Worm (Caenorhabditis elegans) whole organism, L4 larva: Measurements from ENCODE around the gene egl-18.
A peak's percentile ranks its signal among the peaks of the same experiment; 100 is the strongest.

Experiments used
- Y5F2A.4 ChIP-seq: fragments of 200-800 bp; sonication (Bioruptor generic); optimal IDR thresholded peaks from 2 replicates; lab custom pipeline; 2018; ENCODE audit warnings: mild to moderate bottlenecking, missing genetic modification characterization, missing compliant biosample characterization
- aha-1 ChIP-seq: fragments of 150-350 bp; peaks from one replicate; lab custom pipeline; 2014; ENCODE audit warnings: missing biosample characterization, missing genetic modification characterization
- ceh-20 ChIP-seq: fragments of 200-800 bp; sonication (Bioruptor generic); IDR thresholded peaks from 2 replicates; pipeline ENCODE4 v1.3.6; 2022; ENCODE audit warnings: missing genetic modification reagents, missing genetic modification characterization, missing compliant biosample characterization
- ceh-28 ChIP-seq: fragments of 150-350 bp; optimal IDR thresholded peaks from 2 replicates; lab custom pipeline; 2014; ENCODE audit warnings: missing biosample characterization, missing genetic modification reagents, missing genetic modification characterization
- ceh-32 ChIP-seq: sonication (generic microtip); optimal IDR thresholded peaks from 2 replicates; lab custom pipeline; 2016; ENCODE audit warnings: mild to moderate bottlenecking, missing genetic modification characterization, missing compliant biosample characterization; ENCODE audit not compliant: poor library complexity
- dmd-6 ChIP-seq: fragments of 200-800 bp; sonication (Bioruptor generic); IDR thresholded peaks from 2 replicates; pipeline ENCODE4 v1.3.6; 2022; ENCODE audit warnings: missing genetic modification reagents, missing genetic modification characterization, missing compliant biosample characterization
- duxl-1 ChIP-seq: sonication (generic microtip); optimal IDR thresholded peaks from 2 replicates; lab custom pipeline; 2016; ENCODE audit warnings: mild to moderate bottlenecking, missing genetic modification characterization, moderate library complexity, missing compliant biosample characterization; ENCODE audit not compliant: poor library complexity
- gei-8 ChIP-seq: fragments of 200-800 bp; sonication (Bioruptor generic); optimal IDR thresholded peaks from 2 replicates; lab custom pipeline; 2018; ENCODE audit warnings: mild to moderate bottlenecking, missing genetic modification characterization, missing compliant biosample characterization
- hlh-30 ChIP-seq: sonication (generic microtip); optimal IDR thresholded peaks from 2 replicates; lab custom pipeline; 2017; ENCODE audit warnings: antibody characterized with exemption, mild to moderate bottlenecking, missing genetic modification characterization, missing compliant biosample characterization; ENCODE audit not compliant: insufficient read depth
- hmg-1.1 ChIP-seq: fragments of 200-800 bp; sonication (Bioruptor generic); IDR thresholded peaks from 2 replicates; pipeline ENCODE4 v1.3.6; 2022; ENCODE audit warnings: missing genetic modification reagents, missing genetic modification characterization, missing compliant biosample characterization
- lir-3 ChIP-seq: sonication (generic microtip); optimal IDR thresholded peaks from 2 replicates; lab custom pipeline; 2016; ENCODE audit warnings: mild to moderate bottlenecking, missing genetic modification characterization, missing compliant biosample characterization
- lsy-2 ChIP-seq, 2 experiments: fragments of 150-350 bp in 1 of 2; sonication (generic microtip) in 1 of 2; optimal IDR thresholded peaks; 2 replicates each; lab custom pipeline; 2014 to 2017; ENCODE audit warnings: missing biosample characterization in 2 of 2, missing genetic modification characterization in 2 of 2
- mep-1 ChIP-seq: fragments of 150-350 bp; sonication (generic microtip); optimal IDR thresholded peaks from 3 replicates; lab custom pipeline; 2014; ENCODE audit warnings: missing biosample characterization, missing genetic modification characterization
- mes-2 ChIP-seq: sonication (generic microtip); optimal IDR thresholded peaks from 2 replicates; lab custom pipeline; 2016; ENCODE audit warnings: missing genotype, mild to moderate bottlenecking, missing genetic modification characterization, missing compliant biosample characterization; ENCODE audit not compliant: poor library complexity, severe bottlenecking
- mxl-2 ChIP-seq: fragments of 200-800 bp; sonication (Bioruptor generic); conservative IDR thresholded peaks from 2 replicates; pipeline ENCODE4 v1.3.6; 2022; ENCODE audit warnings: missing genetic modification reagents, missing genetic modification characterization, missing compliant biosample characterization
- nhr-28 ChIP-seq: fragments of 150-350 bp; optimal IDR thresholded peaks from 2 replicates; lab custom pipeline; 2014; ENCODE audit warnings: missing biosample characterization, missing genetic modification characterization
- nhr-42 ChIP-seq: fragments of 200-800 bp; sonication (Bioruptor generic); IDR thresholded peaks from 2 replicates; pipeline ENCODE4 v1.3.6; 2022; ENCODE audit warnings: missing genetic modification characterization, missing compliant biosample characterization
- nhr-6 ChIP-seq: fragments of 150-350 bp; optimal IDR thresholded peaks from 2 replicates; lab custom pipeline; 2014; ENCODE audit warnings: missing biosample characterization, missing genetic modification characterization
- nhr-77 ChIP-seq: fragments of 150-350 bp; optimal IDR thresholded peaks from 2 replicates; lab custom pipeline; 2014; ENCODE audit warnings: missing biosample characterization, missing genetic modification characterization
- php-3 ChIP-seq: fragments of 200-800 bp; sonication (Bioruptor generic); IDR thresholded peaks from 2 replicates; pipeline ENCODE4 v1.3.6; 2022; ENCODE audit warnings: missing genetic modification reagents, missing genetic modification characterization, missing compliant biosample characterization
- pqm-1 ChIP-seq: sonication (generic microtip); optimal IDR thresholded peaks from 2 replicates; lab custom pipeline; 2017; ENCODE audit warnings: missing biosample characterization, missing genetic modification characterization
- set-16 ChIP-seq: fragments of 200-800 bp; sonication (Bioruptor generic); IDR thresholded peaks from 2 replicates; pipeline ENCODE4 v1.3.6; 2022; ENCODE audit warnings: missing genetic modification reagents, missing genetic modification characterization, missing compliant biosample characterization
- skn-1 ChIP-seq: fragments of 150-350 bp; optimal IDR thresholded peaks from 2 replicates; lab custom pipeline; 2014; ENCODE audit warnings: missing biosample characterization, missing genetic modification characterization
- spr-1 ChIP-seq: sonication (generic microtip); optimal IDR thresholded peaks from 2 replicates; lab custom pipeline; 2016; ENCODE audit warnings: mild to moderate bottlenecking, missing genetic modification characterization, missing compliant biosample characterization
- spr-3 ChIP-seq: fragments of 200-800 bp; sonication (Bioruptor generic); optimal IDR thresholded peaks from 2 replicates; lab custom pipeline; 2018; ENCODE audit warnings: mild to moderate bottlenecking, missing genetic modification characterization, missing compliant biosample characterization
- tag-97 ChIP-seq: fragments of 200-800 bp; sonication (Bioruptor generic); IDR thresholded peaks from 2 replicates; pipeline ENCODE4 v1.3.6; 2022; ENCODE audit warnings: missing genetic modification characterization, missing compliant biosample characterization
- tra-1 ChIP-seq: fragments of 200-800 bp; sonication (Bioruptor generic); IDR thresholded peaks from 2 replicates; pipeline ENCODE4 v1.3.6; 2022; ENCODE audit warnings: missing genetic modification reagents, missing genetic modification characterization, missing compliant biosample characterization
- unc-39 ChIP-seq: sonication (generic microtip); optimal IDR thresholded peaks from 2 replicates; lab custom pipeline; 2017; ENCODE audit warnings: missing biosample characterization, missing genetic modification characterization
- unc-62 ChIP-seq, 3 experiments: fragments of 150-350 bp in 1 of 3; sonication (generic microtip); optimal IDR thresholded peaks in 2 of 3; peaks in 1 of 3; 1 replicate in 1 of 3; 2 replicates in 2 of 3; lab custom pipeline; 2014 to 2017; ENCODE audit warnings: missing biosample characterization in 3 of 3, missing genetic modification characterization in 3 of 3, missing genetic modification reagents in 3 of 3, missing genotype in 1 of 3
- vab-7 ChIP-seq: fragments of 200-800 bp; sonication (Bioruptor generic); IDR thresholded peaks from 2 replicates; pipeline ENCODE4 v1.3.6; 2022; ENCODE audit warnings: missing genetic modification reagents, missing genetic modification characterization, missing compliant biosample characterization
- zfp-3 ChIP-seq: fragments of 200-800 bp; sonication (Bioruptor generic); conservative IDR thresholded peaks from 2 replicates; pipeline ENCODE4 v1.3.6; 2022; ENCODE audit warnings: missing genetic modification reagents, missing genetic modification characterization, missing compliant biosample characterization
- zip-11 ChIP-seq: fragments of 200-800 bp; sonication (Bioruptor generic); IDR thresholded peaks from 2 replicates; pipeline ENCODE4 v1.3.6; 2022; ENCODE audit warnings: missing genetic modification characterization, missing compliant biosample characterization
- zip-2 ChIP-seq: fragments of 150-350 bp; optimal IDR thresholded peaks from 2 replicates; lab custom pipeline; 2014; ENCODE audit warnings: missing biosample characterization, missing genetic modification characterization

egl-18 gene

ce11 chrIV:1891586-1891985, 10.5 kb upstream of the egl-18 start:
- TF ChIP-seq duxl-1 (tag; lab: Kevin White, UChicago) (peak; percentile 44), nhr-28 (tag; lab: Kevin White, UChicago) (peak; percentile 1), mep-1 (no peak), ceh-28 (tag; lab: Kevin White, UChicago) (peak; percentile 42)

ce11 chrIV:1892638-1893037, 9.5 kb upstream of the egl-18 start:
- TF ChIP-seq duxl-1 (tag; lab: Kevin White, UChicago) (peak; percentile 14), mep-1 (no peak), unc-62 (GFP tag; optimal IDR thresholded peaks at IDR 0.05 in 1 of 2; lab: Kevin White, UChicago) (peak in 1 of 2 experiments; percentile 86), unc-62 (tag; optimal IDR thresholded peaks at IDR 0.05; lab: Kevin White, UChicago) (no peak), skn-1 (no peak), mxl-2 (GFP tag; lab: Robert Waterston, UW) (no peak), hlh-30 (tag; lab: Kevin White, UChicago) (no peak), nhr-42 (no peak), zip-2 (tag; lab: Kevin White, UChicago) (no peak), lir-3 (no peak), pqm-1 (tag; lab: Kevin White, UChicago) (no peak), nhr-6 (tag; lab: Kevin White, UChicago) (no peak)

ce11 chrIV:1895024-1895423, 7.1 kb upstream of the egl-18 start:
- TF ChIP-seq aha-1 (tag; lab: Kevin White, UChicago) (peak; percentile 68), gei-8 (GFP tag; lab: Kevin White, UChicago) (no peak)

ce11 chrIV:1896145-1896544, 6.0 kb upstream of the egl-18 start:
- TF ChIP-seq nhr-77 (tag; lab: Kevin White, UChicago) (no peak), spr-1 (tag; lab: Kevin White, UChicago) (no peak), tra-1 (GFP tag; lab: Robert Waterston, UW) (no peak), ceh-20 (no peak), Y5F2A.4 (GFP tag; lab: Kevin White, UChicago) (no peak), tag-97 (GFP tag; lab: Robert Waterston, UW) (no peak), set-16 (GFP tag; lab: Robert Waterston, UW) (no peak), php-3 (GFP tag; lab: Robert Waterston, UW) (no peak), skn-1 (no peak), unc-39 (tag; lab: Kevin White, UChicago) (no peak), zip-11 (GFP tag; lab: Robert Waterston, UW) (no peak), hmg-1.1 (no peak), zfp-3 (GFP tag; lab: Robert Waterston, UW) (no peak), mes-2 (tag; lab: Kevin White, UChicago) (no peak), ceh-32 (tag; lab: Kevin White, UChicago) (no peak), lsy-2 (tag; optimal IDR thresholded peaks at IDR 0.05; lab: Kevin White, UChicago) (no peak), spr-3 (GFP tag; lab: Kevin White, UChicago) (no peak)

ce11 chrIV:1900971-1901370, 1.2 kb upstream of the egl-18 start:
- TF ChIP-seq vab-7 (GFP tag; lab: Robert Waterston, UW) (no peak), dmd-6 (no peak), mep-1 (no peak), unc-62 (GFP tag; optimal IDR thresholded peaks at IDR 0.05 in 1 of 2; lab: Kevin White, UChicago) (peak in 1 of 2 experiments; percentile 96), unc-62 (tag; optimal IDR thresholded peaks at IDR 0.05; lab: Kevin White, UChicago) (no peak)
